Worm (Caenorhabditis elegans) whole organism, young adult: Measurements from ENCODE around the gene K07D4.5.
"Not testable (repeated sequence)": the region's sequence is repeated elsewhere in the genome, so short reads cannot be mapped to it uniquely, and the experiment has no call there.

Source experiments
- B0019.2 ChIP-seq: fragments of 200-800 bp; sonication (Bioruptor generic); conservative IDR thresholded peaks from 2 replicates; pipeline ENCODE4 v1.3.6; 2022; ENCODE audit warnings: missing genetic modification reagents, missing genetic modification characterization, missing compliant biosample characterization
- B0035.1 ChIP-seq: sonication (generic microtip); optimal IDR thresholded peaks from 2 replicates; lab custom pipeline; 2016; ENCODE audit warnings: missing genetic modification characterization, mild to moderate bottlenecking, missing compliant biosample characterization, missing genotype, missing genetic modification reagents
- B0261.1 ChIP-seq: sonication (generic microtip); optimal IDR thresholded peaks from 2 replicates; lab custom pipeline; 2016; ENCODE audit warnings: mild to moderate bottlenecking, missing genetic modification characterization, moderate library complexity, missing compliant biosample characterization
- D2030.7 ChIP-seq: fragments of 200-800 bp; sonication (Bioruptor generic); IDR thresholded peaks from 2 replicates; pipeline ENCODE4 v1.3.6; 2022; ENCODE audit warnings: missing genetic modification reagents, missing genetic modification characterization, missing compliant biosample characterization
- F37B4.10 ChIP-seq: fragments of 200-800 bp; sonication (Bioruptor generic); IDR thresholded peaks from 2 replicates; pipeline ENCODE4 v1.3.6; 2022; ENCODE audit warnings: missing genetic modification characterization, missing compliant biosample characterization
- F57C9.4 ChIP-seq: sonication (generic microtip); optimal IDR thresholded peaks from 2 replicates; lab custom pipeline; 2017; ENCODE audit warnings: mild to moderate bottlenecking, missing genetic modification characterization, missing compliant biosample characterization
- Y53F4B.3 ChIP-seq: fragments of 200-800 bp; sonication (Bioruptor generic); IDR thresholded peaks from 2 replicates; pipeline ENCODE4 v1.3.6; 2022; ENCODE audit warnings: missing genetic modification reagents, missing genetic modification characterization, missing compliant biosample characterization
- Y56A3A.18 ChIP-seq: fragments of 200-800 bp; sonication (Bioruptor generic); IDR thresholded peaks from 2 replicates; pipeline ENCODE4 v1.3.6; 2022; ENCODE audit warnings: missing genetic modification reagents, missing genetic modification characterization, missing compliant biosample characterization
- Y95B8A.8 ChIP-seq: fragments of 200-800 bp; sonication (Bioruptor generic); IDR thresholded peaks from 2 replicates; pipeline ENCODE4 v1.3.6; 2022; ENCODE audit warnings: missing genetic modification reagents, missing genetic modification characterization, missing compliant biosample characterization
- ZK185.1 ChIP-seq: sonication (generic microtip); optimal IDR thresholded peaks from 2 replicates; lab custom pipeline; 2016; ENCODE audit warnings: mild to moderate bottlenecking, missing genetic modification characterization, missing compliant biosample characterization; ENCODE audit not compliant: poor library complexity, severe bottlenecking
- akir-1 ChIP-seq: fragments of 200-800 bp; sonication (Bioruptor generic); optimal IDR thresholded peaks from 2 replicates; lab custom pipeline; 2018; ENCODE audit warnings: mild to moderate bottlenecking, missing genetic modification characterization, moderate library complexity, missing compliant biosample characterization
- ama-1 ChIP-seq, 3 experiments: fragments of 150-350 bp in 1 of 3; sonication (generic microtip) in 2 of 3; optimal IDR thresholded peaks; 2 replicates each; lab custom pipeline; 2014 to 2018; ENCODE audit warnings: missing biosample characterization in 2 of 3, missing genetic modification characterization in 2 of 3, missing genetic modification reagents in 2 of 3
- attf-3 ChIP-seq: fragments of 200-800 bp; sonication (Bioruptor generic); conservative IDR thresholded peaks from 2 replicates; pipeline ENCODE4 v1.3.6; 2022; ENCODE audit warnings: missing genetic modification reagents, missing genetic modification characterization, missing compliant biosample characterization
- bed-1 ChIP-seq: fragments of 200-800 bp; sonication (Bioruptor generic); IDR thresholded peaks from 2 replicates; pipeline ENCODE4 v1.3.6; 2022; ENCODE audit warnings: missing genetic modification reagents, missing genetic modification characterization, missing compliant biosample characterization
- ceh-58 ChIP-seq: fragments of 200-800 bp; sonication (Bioruptor generic); IDR thresholded peaks from 2 replicates; pipeline ENCODE4 v1.3.6; 2022; ENCODE audit warnings: missing genetic modification characterization, missing compliant biosample characterization
- ceh-79 ChIP-seq: sonication (generic microtip); optimal IDR thresholded peaks from 2 replicates; lab custom pipeline; 2017; ENCODE audit warnings: mild to moderate bottlenecking, missing genetic modification characterization, missing compliant biosample characterization
- dox-1 ChIP-seq: fragments of 200-800 bp; sonication (Bioruptor generic); IDR thresholded peaks from 2 replicates; pipeline ENCODE4 v1.3.6; 2022; ENCODE audit warnings: missing genetic modification reagents, missing genetic modification characterization, missing compliant biosample characterization
- efl-1 ChIP-seq: fragments of 150-350 bp; optimal IDR thresholded peaks from 2 replicates; lab custom pipeline; 2014; ENCODE audit warnings: missing biosample characterization, missing genetic modification reagents, missing genetic modification characterization
- ets-4 ChIP-seq: fragments of 200-800 bp; sonication (Bioruptor generic); optimal IDR thresholded peaks from 2 replicates; lab custom pipeline; 2018; ENCODE audit warnings: mild to moderate bottlenecking, missing genetic modification characterization, missing compliant biosample characterization
- gei-17 ChIP-seq: fragments of 200-800 bp; sonication (Bioruptor generic); optimal IDR thresholded peaks from 2 replicates; lab custom pipeline; 2018; ENCODE audit warnings: mild to moderate bottlenecking, missing genetic modification characterization, missing compliant biosample characterization
- him-1 ChIP-seq: sonication (generic microtip); optimal IDR thresholded peaks from 2 replicates; lab custom pipeline; 2016; ENCODE audit warnings: missing genotype, missing genetic modification reagents, missing genetic modification characterization, missing compliant biosample characterization
- let-607 ChIP-seq, 2 experiments: fragments of 200-800 bp in 1 of 2; sonication (Bioruptor generic) in 1 of 2; sonication (generic microtip) in 1 of 2; optimal IDR thresholded peaks; 2 replicates each; lab custom pipeline; 2016 to 2018; ENCODE audit warnings: mild to moderate bottlenecking in 2 of 2, missing compliant biosample characterization in 2 of 2, missing genetic modification characterization in 2 of 2, moderate library complexity in 2 of 2, missing genotype in 1 of 2
- lin-26 ChIP-seq: fragments of 200-800 bp; sonication (Bioruptor generic); IDR thresholded peaks from 2 replicates; pipeline ENCODE4 v1.3.6; 2022; ENCODE audit warnings: missing genetic modification reagents, missing genetic modification characterization, missing compliant biosample characterization
- lin-35 ChIP-seq, 3 experiments: fragments of 150-350 bp in 2 of 3; sonication (generic microtip) in 1 of 3; optimal IDR thresholded peaks; 2 replicates each; lab custom pipeline; 2014 to 2018; ENCODE audit warnings: missing biosample characterization in 3 of 3, missing genetic modification characterization in 3 of 3, missing genetic modification reagents in 3 of 3
- madf-10 ChIP-seq: sonication (generic microtip); optimal IDR thresholded peaks from 2 replicates; lab custom pipeline; 2016; ENCODE audit warnings: mild to moderate bottlenecking, missing genetic modification characterization, missing compliant biosample characterization
- mxl-1 ChIP-seq: sonication (generic microtip); optimal IDR thresholded peaks from 2 replicates; lab custom pipeline; 2016; ENCODE audit warnings: missing genetic modification characterization, missing compliant biosample characterization
- nfya-2 ChIP-seq: fragments of 200-800 bp; sonication (Bioruptor generic); IDR thresholded peaks from 2 replicates; pipeline ENCODE4 v1.3.6; 2022; ENCODE audit warnings: missing genetic modification reagents, missing genetic modification characterization, missing compliant biosample characterization
- nhr-179 ChIP-seq: sonication (generic microtip); optimal IDR thresholded peaks from 2 replicates; lab custom pipeline; 2016; ENCODE audit warnings: mild to moderate bottlenecking, missing genetic modification characterization, missing compliant biosample characterization
- nhr-80 ChIP-seq: sonication (generic microtip); optimal IDR thresholded peaks from 2 replicates; lab custom pipeline; 2016; ENCODE audit warnings: missing genetic modification characterization, missing compliant biosample characterization
- pbrm-1 ChIP-seq: fragments of 200-800 bp; sonication (Bioruptor generic); IDR thresholded peaks from 2 replicates; pipeline ENCODE4 v1.3.6; 2022; ENCODE audit warnings: missing genetic modification reagents, missing genetic modification characterization, missing compliant biosample characterization
- rpc-1 ChIP-seq, 2 experiments: fragments of 150-350 bp in 1 of 2; sonication (generic microtip) in 1 of 2; optimal IDR thresholded peaks; 2 replicates each; lab custom pipeline; 2014 to 2018; ENCODE audit warnings: missing biosample characterization in 1 of 2, missing genetic modification characterization in 1 of 2, missing genetic modification reagents in 1 of 2, missing genotype in 1 of 2
- tbp1 ChIP-seq: fragments of 200-800 bp; sonication (Bioruptor generic); optimal IDR thresholded peaks from 2 replicates; lab custom pipeline; 2018; ENCODE audit warnings: mild to moderate bottlenecking, missing genetic modification characterization, missing compliant biosample characterization
- unc-62 ChIP-seq: fragments of 150-350 bp; optimal IDR thresholded peaks from 2 replicates; lab custom pipeline; 2014; ENCODE audit warnings: missing biosample characterization, missing genetic modification reagents, missing genetic modification characterization
- ztf-25 ChIP-seq: fragments of 200-800 bp; sonication (Bioruptor generic); IDR thresholded peaks from 2 replicates; pipeline ENCODE4 v1.3.6; 2022; ENCODE audit warnings: missing genetic modification reagents, missing genetic modification characterization, missing compliant biosample characterization
- ztf-3 ChIP-seq: fragments of 200-800 bp; sonication (Bioruptor generic); optimal IDR thresholded peaks from 2 replicates; lab custom pipeline; 2018; ENCODE audit warnings: mild to moderate bottlenecking, missing genetic modification characterization, missing compliant biosample characterization

The K07D4.5 gene

ce11 chrII:4067258-4067657 is 41.9 kb upstream of the K07D4.5 start, which contains the start of gene W06A11.1:
TSS of gene W06A11.1 (plus strand) at chrII:4067558.
- TF ChIP-seq ztf-3 (GFP tag; lab: Kevin White, UChicago) (no peak), attf-3 (GFP tag; lab: Robert Waterston, UW) (no peak), D2030.7 (GFP tag; lab: Robert Waterston, UW) (no peak), him-1 (no peak), unc-62 (GFP tag; lab: Kevin White, UChicago) (no peak)
- TF ChIP-seq, all 124 proteins: peak for 0

ce11 chrII:4063997-4064396 is 38.6 kb upstream of the K07D4.5 start, which contains the start of gene fbxb-118:
TSS of gene fbxb-118 (minus strand) at chrII:4064097.
- TF ChIP-seq efl-1 (no peak), B0035.1 (tag; lab: Kevin White, UChicago) (no peak), ceh-58 (GFP tag; lab: Robert Waterston, UW) (no peak), mxl-1 (tag; lab: Kevin White, UChicago) (no peak), nhr-80 (tag; lab: Kevin White, UChicago) (no peak), tbp1 (GFP tag; lab: Kevin White, UChicago) (no peak), Y53F4B.3 (GFP tag; lab: Robert Waterston, UW) (no peak), lin-35 (GFP tag; optimal IDR thresholded peaks at IDR 0.05; lab: Kevin White, UChicago) (no peak), B0019.2 (no peak), F37B4.10 (GFP tag; lab: Robert Waterston, UW) (no peak), nhr-179 (tag; lab: Kevin White, UChicago) (no peak)

ce11 chrII:4062477-4062876 is 37.1 kb upstream of the K07D4.5 start, which contains the start of gene gadr-4:
TSS of gene gadr-4 (minus strand) at chrII:4062577.
- TF ChIP-seq ama-1 (optimal IDR thresholded peaks at IDR 0.05; lab: Kevin White, UChicago) (no peak), ama-1 (GFP tag; optimal IDR thresholded peaks at IDR 0.05; lab: Kevin White, UChicago) (no peak), Y95B8A.8 (GFP tag; lab: Robert Waterston, UW) (no peak), gei-17 (GFP tag; lab: Kevin White, UChicago) (no peak), ets-4 (GFP tag; lab: Kevin White, UChicago) (no peak), dox-1 (GFP tag; lab: Robert Waterston, UW) (no peak), madf-10 (no peak), ceh-58 (GFP tag; lab: Robert Waterston, UW) (no peak), bed-1 (GFP tag; lab: Robert Waterston, UW) (no peak), nfya-2 (no peak), F57C9.4 (tag; lab: Kevin White, UChicago) (no peak), D2030.7 (GFP tag; lab: Robert Waterston, UW) (no peak), ztf-25 (GFP tag; lab: Robert Waterston, UW) (no peak), akir-1 (no peak), lin-26 (GFP tag; lab: Robert Waterston, UW) (no peak), Y56A3A.18 (no peak), ZK185.1 (tag; lab: Kevin White, UChicago) (no peak), pbrm-1 (GFP tag; lab: Robert Waterston, UW) (no peak), let-607 (tag; optimal IDR thresholded peaks at IDR 0.05; lab: Kevin White, UChicago) (no peak), efl-1 (no peak), ceh-79 (no peak)
- TF ChIP-seq, all 124 proteins: peak for 0

- TF ChIP-seq rpc-1 (optimal IDR thresholded peaks at IDR 0.05; lab: Kevin White, UChicago) = not testable (repeated sequence)
- TF ChIP-seq rpc-1 (tag; optimal IDR thresholded peaks at IDR 0.05; lab: Kevin White, UChicago) = peak; percentile 55
- peak; percentile 75 for TF ChIP-seq tbp1 (GFP tag; lab: Kevin White, UChicago)
- TF ChIP-seq B0261.1 (tag; lab: Kevin White, UChicago) = peak; percentile 50
- TF ChIP-seq lin-26 (GFP tag; lab: Robert Waterston, UW) = peak; percentile 23; the same call in 1 of the 2 replicates
These were observed 25.8 kb upstream of the K07D4.5 start for ce11 chrII:4051196-4051595.
